Worm (Caenorhabditis elegans) whole organism, young adult: ENCODE measurements around the gene slc-46A.

Source experiments
- B0019.2 ChIP-seq: fragments of 200-800 bp; sonication (Bioruptor generic); conservative IDR thresholded peaks from 2 replicates; pipeline ENCODE4 v1.3.6; 2022; ENCODE audit warnings: missing genetic modification reagents, missing genetic modification characterization, missing compliant biosample characterization
- B0035.1 ChIP-seq: sonication (generic microtip); optimal IDR thresholded peaks from 2 replicates; lab custom pipeline; 2016; ENCODE audit warnings: missing genetic modification characterization, mild to moderate bottlenecking, missing compliant biosample characterization, missing genotype, missing genetic modification reagents
- B0261.1 ChIP-seq: sonication (generic microtip); optimal IDR thresholded peaks from 2 replicates; lab custom pipeline; 2016; ENCODE audit warnings: mild to moderate bottlenecking, missing genetic modification characterization, moderate library complexity, missing compliant biosample characterization
- B0336.3 ChIP-seq: fragments of 200-800 bp; sonication (Bioruptor generic); IDR thresholded peaks from 2 replicates; pipeline ENCODE4 v1.3.6; 2022; ENCODE audit warnings: missing genetic modification characterization, missing compliant biosample characterization
- C17E4.6 ChIP-seq: fragments of 200-800 bp; sonication (Bioruptor generic); IDR thresholded peaks from 2 replicates; pipeline ENCODE4 v1.3.6; 2022; ENCODE audit warnings: missing genetic modification reagents, missing genetic modification characterization, missing compliant biosample characterization
- D2030.7 ChIP-seq: fragments of 200-800 bp; sonication (Bioruptor generic); IDR thresholded peaks from 2 replicates; pipeline ENCODE4 v1.3.6; 2022; ENCODE audit warnings: missing genetic modification reagents, missing genetic modification characterization, missing compliant biosample characterization
- F33H1.4 ChIP-seq: fragments of 200-800 bp; sonication (Bioruptor generic); IDR thresholded peaks from 2 replicates; pipeline ENCODE4 v1.3.6; 2022; ENCODE audit warnings: missing genetic modification reagents, missing genetic modification characterization, missing compliant biosample characterization
- F37B4.10 ChIP-seq: fragments of 200-800 bp; sonication (Bioruptor generic); IDR thresholded peaks from 2 replicates; pipeline ENCODE4 v1.3.6; 2022; ENCODE audit warnings: missing genetic modification characterization, missing compliant biosample characterization
- F39B2.1 ChIP-seq: fragments of 200-800 bp; sonication (Bioruptor generic); IDR thresholded peaks from 2 replicates; pipeline ENCODE4 v1.3.6; 2022; ENCODE audit warnings: missing genetic modification reagents, missing genetic modification characterization, missing compliant biosample characterization
- F57C9.4 ChIP-seq: sonication (generic microtip); optimal IDR thresholded peaks from 2 replicates; lab custom pipeline; 2017; ENCODE audit warnings: mild to moderate bottlenecking, missing genetic modification characterization, missing compliant biosample characterization
- Y79H2A.3 ChIP-seq: fragments of 200-800 bp; sonication (Bioruptor generic); conservative IDR thresholded peaks from 2 replicates; pipeline ENCODE4 v1.3.6; 2022; ENCODE audit warnings: missing genetic modification reagents, missing genetic modification characterization, missing compliant biosample characterization
- Y95B8A.8 ChIP-seq: fragments of 200-800 bp; sonication (Bioruptor generic); IDR thresholded peaks from 2 replicates; pipeline ENCODE4 v1.3.6; 2022; ENCODE audit warnings: missing genetic modification reagents, missing genetic modification characterization, missing compliant biosample characterization
- akir-1 ChIP-seq: fragments of 200-800 bp; sonication (Bioruptor generic); optimal IDR thresholded peaks from 2 replicates; lab custom pipeline; 2018; ENCODE audit warnings: mild to moderate bottlenecking, missing genetic modification characterization, moderate library complexity, missing compliant biosample characterization
- ama-1 ChIP-seq, 3 experiments: fragments of 150-350 bp in 1 of 3; sonication (generic microtip) in 2 of 3; optimal IDR thresholded peaks; 2 replicates each; lab custom pipeline; 2014 to 2018; ENCODE audit warnings: missing biosample characterization in 2 of 3, missing genetic modification characterization in 2 of 3, missing genetic modification reagents in 2 of 3
- athp-1 ChIP-seq: sonication (generic microtip); optimal IDR thresholded peaks from 2 replicates; lab custom pipeline; 2017; ENCODE audit warnings: mild to moderate bottlenecking, missing genetic modification characterization, missing compliant biosample characterization
- attf-5 ChIP-seq: fragments of 200-800 bp; sonication (Bioruptor generic); optimal IDR thresholded peaks from 2 replicates; lab custom pipeline; 2018; ENCODE audit warnings: mild to moderate bottlenecking, missing genetic modification characterization, missing compliant biosample characterization
- bed-1 ChIP-seq: fragments of 200-800 bp; sonication (Bioruptor generic); IDR thresholded peaks from 2 replicates; pipeline ENCODE4 v1.3.6; 2022; ENCODE audit warnings: missing genetic modification reagents, missing genetic modification characterization, missing compliant biosample characterization
- cebp-1 ChIP-seq, 2 experiments: fragments of 200-800 bp in 1 of 2; sonication (Bioruptor generic) in 1 of 2; sonication (generic microtip) in 1 of 2; IDR thresholded peaks in 1 of 2; optimal IDR thresholded peaks in 1 of 2; 2 replicates each; pipeline versions ENCODE4 v1.3.6 to Lab custom; 2017 to 2022; ENCODE audit warnings: missing compliant biosample characterization in 2 of 2, missing genetic modification characterization in 2 of 2, mild to moderate bottlenecking in 1 of 2, missing genetic modification reagents in 1 of 2, moderate library complexity in 1 of 2
- cebp-2 ChIP-seq: fragments of 200-800 bp; sonication (Bioruptor generic); IDR thresholded peaks from 2 replicates; pipeline ENCODE4 v1.3.6; 2022; ENCODE audit warnings: missing genetic modification characterization, missing compliant biosample characterization
- ceh-91 ChIP-seq: fragments of 200-800 bp; sonication (Bioruptor generic); IDR thresholded peaks from 2 replicates; pipeline ENCODE4 v1.3.6; 2022; ENCODE audit warnings: missing genetic modification reagents, missing genetic modification characterization, missing compliant biosample characterization
- chd-7 ChIP-seq: sonication (generic microtip); optimal IDR thresholded peaks from 2 replicates; lab custom pipeline; 2016; ENCODE audit warnings: mild to moderate bottlenecking, missing genetic modification characterization, moderate library complexity, missing compliant biosample characterization
- dox-1 ChIP-seq: fragments of 200-800 bp; sonication (Bioruptor generic); IDR thresholded peaks from 2 replicates; pipeline ENCODE4 v1.3.6; 2022; ENCODE audit warnings: missing genetic modification reagents, missing genetic modification characterization, missing compliant biosample characterization
- egl-18 ChIP-seq: fragments of 200-800 bp; sonication (Bioruptor generic); IDR thresholded peaks from 2 replicates; pipeline ENCODE4 v1.3.6; 2022; ENCODE audit warnings: missing genetic modification reagents, missing genetic modification characterization, missing compliant biosample characterization
- ekl-4 ChIP-seq: fragments of 200-800 bp; sonication (Bioruptor generic); IDR thresholded peaks from 2 replicates; pipeline ENCODE4 v1.3.6; 2022; ENCODE audit warnings: missing genetic modification reagents, missing genetic modification characterization, missing compliant biosample characterization
- fkh-3 ChIP-seq: sonication (generic microtip); optimal IDR thresholded peaks from 2 replicates; lab custom pipeline; 2016; ENCODE audit warnings: mild to moderate bottlenecking, missing genetic modification characterization, missing compliant biosample characterization
- hlh-12 ChIP-seq: sonication (generic microtip); optimal IDR thresholded peaks from 2 replicates; lab custom pipeline; 2016; ENCODE audit warnings: missing genetic modification characterization, missing compliant biosample characterization
- hmg-1.2 ChIP-seq: fragments of 200-800 bp; sonication (Bioruptor generic); IDR thresholded peaks from 2 replicates; pipeline ENCODE4 v1.3.6; 2022; ENCODE audit warnings: missing genetic modification reagents, missing genetic modification characterization, missing compliant biosample characterization
- lin-54 ChIP-seq: fragments of 200-800 bp; sonication (Bioruptor generic); optimal IDR thresholded peaks from 2 replicates; lab custom pipeline; 2018; ENCODE audit warnings: mild to moderate bottlenecking, missing genetic modification characterization, missing compliant biosample characterization
- lsl-1 ChIP-seq: fragments of 200-800 bp; sonication (Bioruptor generic); optimal IDR thresholded peaks from 2 replicates; lab custom pipeline; 2018; ENCODE audit warnings: mild to moderate bottlenecking, missing genetic modification characterization, moderate library complexity, missing compliant biosample characterization
- madf-10 ChIP-seq: sonication (generic microtip); optimal IDR thresholded peaks from 2 replicates; lab custom pipeline; 2016; ENCODE audit warnings: mild to moderate bottlenecking, missing genetic modification characterization, missing compliant biosample characterization
- madf-3 ChIP-seq: fragments of 200-800 bp; sonication (Bioruptor generic); IDR thresholded peaks from 2 replicates; pipeline ENCODE4 v1.3.6; 2022; ENCODE audit warnings: missing genetic modification reagents, missing genetic modification characterization, missing compliant biosample characterization
- madf-6 ChIP-seq: fragments of 200-800 bp; sonication (Bioruptor generic); IDR thresholded peaks from 2 replicates; pipeline ENCODE4 v1.3.6; 2022; ENCODE audit warnings: missing genetic modification reagents, missing genetic modification characterization, missing compliant biosample characterization
- mcd-1 ChIP-seq: fragments of 200-800 bp; sonication (Bioruptor generic); IDR thresholded peaks from 2 replicates; pipeline ENCODE4 v1.3.6; 2022; ENCODE audit warnings: missing genetic modification reagents, missing genetic modification characterization, missing compliant biosample characterization
- mel-28 ChIP-seq: sonication (generic microtip); optimal IDR thresholded peaks from 2 replicates; lab custom pipeline; 2016; ENCODE audit warnings: borderline replicate concordance, mild to moderate bottlenecking, missing genetic modification characterization, missing compliant biosample characterization
- nfya-2 ChIP-seq: fragments of 200-800 bp; sonication (Bioruptor generic); IDR thresholded peaks from 2 replicates; pipeline ENCODE4 v1.3.6; 2022; ENCODE audit warnings: missing genetic modification reagents, missing genetic modification characterization, missing compliant biosample characterization
- nfyb-1 ChIP-seq: fragments of 200-800 bp; sonication (Bioruptor generic); IDR thresholded peaks from 2 replicates; pipeline ENCODE4 v1.3.6; 2022; ENCODE audit warnings: missing genetic modification reagents, missing genetic modification characterization, missing compliant biosample characterization
- nhr-179 ChIP-seq: sonication (generic microtip); optimal IDR thresholded peaks from 2 replicates; lab custom pipeline; 2016; ENCODE audit warnings: mild to moderate bottlenecking, missing genetic modification characterization, missing compliant biosample characterization
- nhr-80 ChIP-seq: sonication (generic microtip); optimal IDR thresholded peaks from 2 replicates; lab custom pipeline; 2016; ENCODE audit warnings: missing genetic modification characterization, missing compliant biosample characterization
- nhr-90 ChIP-seq: sonication (generic microtip); optimal IDR thresholded peaks from 2 replicates; lab custom pipeline; 2016; ENCODE audit warnings: missing genotype, mild to moderate bottlenecking, missing genetic modification characterization, missing compliant biosample characterization
- snpc-4 ChIP-seq, 5 experiments: fragments of 150-350 bp in 1 of 5; sonication (generic microtip) in 4 of 5; optimal IDR thresholded peaks; 2 replicates each; lab custom pipeline; 2014 to 2018; ENCODE audit warnings: missing genetic modification characterization in 5 of 5, missing biosample characterization in 3 of 5, antibody characterized with exemption in 2 of 5, mild to moderate bottlenecking in 2 of 5, missing compliant biosample characterization in 2 of 5, missing genotype in 2 of 5, moderate library complexity in 2 of 5, missing genetic modification reagents in 1 of 5
- somi-1 ChIP-seq: fragments of 200-800 bp; sonication (Bioruptor generic); optimal IDR thresholded peaks from 2 replicates; lab custom pipeline; 2018; ENCODE audit warnings: mild to moderate bottlenecking, missing genetic modification characterization, missing compliant biosample characterization
- tbp1 ChIP-seq: fragments of 200-800 bp; sonication (Bioruptor generic); optimal IDR thresholded peaks from 2 replicates; lab custom pipeline; 2018; ENCODE audit warnings: mild to moderate bottlenecking, missing genetic modification characterization, missing compliant biosample characterization
- tlf-1 ChIP-seq: fragments of 200-800 bp; sonication (Bioruptor generic); optimal IDR thresholded peaks from 2 replicates; lab custom pipeline; 2018; ENCODE audit warnings: mild to moderate bottlenecking, missing genetic modification characterization, missing compliant biosample characterization
- zfh-2 ChIP-seq: fragments of 200-800 bp; sonication (Bioruptor generic); conservative IDR thresholded peaks from 2 replicates; pipeline ENCODE4 v1.3.6; 2022; ENCODE audit warnings: missing genetic modification reagents, missing genetic modification characterization, missing compliant biosample characterization

slc-46A gene

ce11 chrIV:5366567-5366966, 47.5 kb downstream of the slc-46A start, which contains the start of gene sand-1:
Gene sand-1 (plus strand): TSS chrIV:5366867.
- TF ChIP-seq F57C9.4 (tag; lab: Kevin White, UChicago) = no peak
- no peak for TF ChIP-seq akir-1 (GFP tag; lab: Kevin White, UChicago)
- TF ChIP-seq snpc-4 (GFP tag; optimal IDR thresholded peaks at IDR 0.05; lab: Kevin White, UChicago) = no peak
- peak in 1 of 4 experiments; percentile 66 for TF ChIP-seq snpc-4 (tag; optimal IDR thresholded peaks at IDR 0.05; lab: Kevin White, UChicago)
- TF ChIP-seq ekl-4 (GFP tag; lab: Robert Waterston, UW) = no peak
- TF ChIP-seq B0261.1 = no peak
- TF ChIP-seq madf-3 = no peak
- no peak for TF ChIP-seq hlh-12 (tag; lab: Kevin White, UChicago)
- no peak for TF ChIP-seq madf-10 (tag; lab: Kevin White, UChicago)
- TF ChIP-seq nfya-2 (GFP tag; lab: Robert Waterston, UW) = no peak
- no peak for TF ChIP-seq B0019.2 (GFP tag; lab: Robert Waterston, UW)
- TF ChIP-seq ama-1 (optimal IDR thresholded peaks at IDR 0.05; lab: Kevin White, UChicago) = no peak
- no peak for TF ChIP-seq ama-1 (GFP tag; optimal IDR thresholded peaks at IDR 0.05; lab: Kevin White, UChicago)
- TF ChIP-seq cebp-1 (GFP tag; IDR thresholded peaks at IDR 0.05; lab: Robert Waterston, UW) = no peak
- TF ChIP-seq cebp-1 (tag; optimal IDR thresholded peaks at IDR 0.05; lab: Kevin White, UChicago) = no peak
- TF ChIP-seq D2030.7 (GFP tag; lab: Robert Waterston, UW) = no peak
- TF ChIP-seq bed-1 (GFP tag; lab: Robert Waterston, UW) = no peak
- no peak for TF ChIP-seq F33H1.4
- TF ChIP-seq athp-1 (tag; lab: Kevin White, UChicago) = peak; percentile 30
- TF ChIP-seq, all 124 proteins: peak for 2

- no peak for TF ChIP-seq lsl-1 (GFP tag; lab: Kevin White, UChicago)
- TF ChIP-seq nhr-179 (tag; lab: Kevin White, UChicago) = no peak
- TF ChIP-seq F39B2.1 (GFP tag; lab: Robert Waterston, UW) = no peak
- TF ChIP-seq cebp-2 = no peak
- no peak for TF ChIP-seq mel-28
These were observed 48.8 kb downstream of the slc-46A start for ce11 chrIV:5367899-5368298.

DNA sequence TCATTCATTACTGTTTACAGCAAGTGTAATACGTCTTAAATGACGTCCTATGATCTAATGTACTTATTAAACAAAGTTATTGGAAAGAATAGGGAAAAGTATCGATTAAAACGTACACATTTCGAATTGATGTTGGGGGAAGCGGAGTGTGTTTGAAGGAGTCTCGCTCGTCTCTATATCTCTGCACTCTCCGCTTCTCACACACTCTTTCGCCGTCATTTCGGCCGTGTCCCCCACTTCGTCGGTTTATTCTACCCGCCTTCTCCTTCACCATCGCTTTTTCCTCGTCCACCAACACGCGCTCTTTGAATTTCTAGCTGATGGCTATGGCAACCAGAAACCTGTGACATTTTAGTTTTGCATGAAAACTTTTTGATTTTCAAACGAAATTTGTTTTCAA, 49.8 kb downstream of the slc-46A start:
- TF ChIP-seq attf-5 (GFP tag; lab: Kevin White, UChicago) (peak; percentile 77), B0336.3 (GFP tag; lab: Robert Waterston, UW) (peak; percentile 46; the same call in 1 of the 2 replicates), tlf-1 (GFP tag; lab: Kevin White, UChicago) (no peak), hmg-1.2 (GFP tag; lab: Robert Waterston, UW) (peak; percentile 93), ekl-4 (GFP tag; lab: Robert Waterston, UW) (0 out of 2 replicates have a peak, but pooled peaks have one; percentile 48), C17E4.6 (peak; percentile 23; the same call in 1 of the 2 replicates), ceh-91 (no peak), dox-1 (GFP tag; lab: Robert Waterston, UW) (peak; percentile 36; the same call in 1 of the 2 replicates), nfyb-1 (GFP tag; lab: Robert Waterston, UW) (0 out of 2 replicates have a peak, but pooled peaks have one; percentile 20), nhr-80 (tag; lab: Kevin White, UChicago) (peak; percentile 11), tbp1 (GFP tag; lab: Kevin White, UChicago) (peak; percentile 8), cebp-1 (GFP tag; IDR thresholded peaks at IDR 0.05; lab: Robert Waterston, UW) (no peak), cebp-1 (tag; optimal IDR thresholded peaks at IDR 0.05; lab: Kevin White, UChicago) (peak; percentile 49), chd-7 (no peak), lin-54 (GFP tag; lab: Kevin White, UChicago) (peak; percentile 6), nhr-90 (no peak), somi-1 (GFP tag; lab: Kevin White, UChicago) (no peak), egl-18 (GFP tag; lab: Robert Waterston, UW) (peak; percentile 63; the same call in 1 of the 2 replicates), B0035.1 (no peak), cebp-2 (no peak), zfh-2 (GFP tag; lab: Robert Waterston, UW) (peak; percentile 63), madf-3 (no peak), Y79H2A.3 (GFP tag; lab: Robert Waterston, UW) (no peak), F37B4.10 (no peak), mcd-1 (peak; percentile 67), snpc-4 (GFP tag; optimal IDR thresholded peaks at IDR 0.05; lab: Kevin White, UChicago) (no peak), snpc-4 (tag; optimal IDR thresholded peaks at IDR 0.05; lab: Kevin White, UChicago) (peak in 2 of 4 experiments; percentile 20 to 67), madf-6 (GFP tag; lab: Robert Waterston, UW) (peak; percentile 52), Y95B8A.8 (GFP tag; lab: Robert Waterston, UW) (0 out of 2 replicates have a peak, but pooled peaks have one; percentile 40), fkh-3 (tag; lab: Kevin White, UChicago) (no peak)
